Worm (Caenorhabditis elegans) whole organism, L1 larva: Measurements from ENCODE around the gene gldi-11.

Experiments
- C34B4.2 ChIP-seq: sonication (generic microtip); optimal IDR thresholded peaks from 2 replicates; lab custom pipeline; 2017; ENCODE audit warnings: mild to moderate bottlenecking, missing genetic modification characterization, missing compliant biosample characterization
- F16B12.6 ChIP-seq: fragments of 150-350 bp; optimal IDR thresholded peaks from 2 replicates; lab custom pipeline; 2014; ENCODE audit warnings: missing biosample characterization, missing genetic modification characterization
- Y116A8C.19 ChIP-seq: sonication (generic microtip); optimal IDR thresholded peaks from 2 replicates; lab custom pipeline; 2016; ENCODE audit warnings: missing compliant biosample characterization, missing genetic modification characterization, borderline replicate concordance
- aha-1 ChIP-seq: fragments of 150-350 bp; optimal IDR thresholded peaks from 2 replicates; lab custom pipeline; 2014; ENCODE audit warnings: missing biosample characterization, missing genetic modification characterization
- alr-1 ChIP-seq: fragments of 200-800 bp; sonication (Bioruptor generic); optimal IDR thresholded peaks from 2 replicates; lab custom pipeline; 2018; ENCODE audit warnings: borderline replicate concordance, mild to moderate bottlenecking, missing genetic modification characterization, missing compliant biosample characterization
- aly-2 ChIP-seq: fragments of 150-350 bp; optimal IDR thresholded peaks from 2 replicates; lab custom pipeline; 2014; ENCODE audit warnings: missing biosample characterization, missing genetic modification characterization
- blmp-1 ChIP-seq: fragments of 150-350 bp; optimal IDR thresholded peaks from 2 replicates; lab custom pipeline; 2014; ENCODE audit warnings: missing biosample characterization, missing genetic modification characterization
- ceh-63 ChIP-seq: fragments of 200-800 bp; sonication (Bioruptor generic); optimal IDR thresholded peaks from 2 replicates; lab custom pipeline; 2018; ENCODE audit warnings: mild to moderate bottlenecking, missing genetic modification characterization, missing compliant biosample characterization
- ceh-8 ChIP-seq: fragments of 200-800 bp; sonication (Bioruptor generic); optimal IDR thresholded peaks from 2 replicates; lab custom pipeline; 2018; ENCODE audit warnings: mild to moderate bottlenecking, missing genetic modification characterization, moderate library complexity, missing compliant biosample characterization
- ceh-82 ChIP-seq, 3 experiments: fragments of 150-350 bp in 1 of 3; sonication (generic microtip) in 2 of 3; optimal IDR thresholded peaks; 2 replicates each; lab custom pipeline; 2014 to 2017; ENCODE audit warnings: missing biosample characterization in 3 of 3, missing genetic modification characterization in 3 of 3
- ceh-88 ChIP-seq: fragments of 200-800 bp; sonication (Bioruptor generic); IDR thresholded peaks from 2 replicates; pipeline ENCODE4 v1.3.6; 2022; ENCODE audit warnings: missing genetic modification characterization, missing compliant biosample characterization
- ceh-90 ChIP-seq: sonication (generic microtip); optimal IDR thresholded peaks from 2 replicates; lab custom pipeline; 2016; ENCODE audit warnings: missing genetic modification characterization, missing compliant biosample characterization
- efl-1 ChIP-seq, 4 experiments: fragments of 150-350 bp; optimal IDR thresholded peaks in 3 of 4; peaks in 1 of 4; 1 replicate in 1 of 4; 2 replicates in 3 of 4; lab custom pipeline; 2014; ENCODE audit warnings: missing biosample characterization in 2 of 4, missing genetic modification characterization in 2 of 4, missing genetic modification reagents in 2 of 4
- egl-13 ChIP-seq: sonication (generic microtip); optimal IDR thresholded peaks from 2 replicates; lab custom pipeline; 2016; ENCODE audit warnings: missing genotype, missing genetic modification reagents, missing genetic modification characterization, missing compliant biosample characterization
- egl-27 ChIP-seq, 2 experiments: fragments of 150-350 bp in 1 of 2; sonication (generic microtip); optimal IDR thresholded peaks; 3 replicates each; lab custom pipeline; 2017 to 2018; ENCODE audit warnings: missing biosample characterization in 2 of 2, missing genetic modification characterization in 2 of 2, missing genetic modification reagents in 2 of 2
- elt-2 ChIP-seq: sonication (generic microtip); optimal IDR thresholded peaks from 2 replicates; lab custom pipeline; 2016; ENCODE audit warnings: missing genetic modification characterization, mild to moderate bottlenecking, inconsistent platforms, missing compliant biosample characterization, missing genetic modification reagents
- fkh-4 ChIP-seq: sonication (generic microtip); optimal IDR thresholded peaks from 2 replicates; lab custom pipeline; 2016; ENCODE audit warnings: missing compliant biosample characterization, missing genetic modification characterization, borderline replicate concordance
- fkh-8 ChIP-seq: sonication (generic microtip); optimal IDR thresholded peaks from 2 replicates; lab custom pipeline; 2016; ENCODE audit warnings: mild to moderate bottlenecking, missing genetic modification characterization, missing compliant biosample characterization
- hlh-4 ChIP-seq: sonication (generic microtip); optimal IDR thresholded peaks from 2 replicates; lab custom pipeline; 2016; ENCODE audit warnings: mild to moderate bottlenecking, missing genetic modification characterization, missing compliant biosample characterization
- irx-1 ChIP-seq: sonication (generic microtip); optimal IDR thresholded peaks from 2 replicates; lab custom pipeline; 2016; ENCODE audit warnings: missing genetic modification characterization, missing compliant biosample characterization
- jun-1 ChIP-seq: fragments of 150-350 bp; optimal IDR thresholded peaks from 2 replicates; lab custom pipeline; 2014; ENCODE audit warnings: missing biosample characterization, missing genetic modification reagents, missing genetic modification characterization
- lin-13 ChIP-seq: fragments of 150-350 bp; optimal IDR thresholded peaks from 2 replicates; lab custom pipeline; 2014; ENCODE audit warnings: missing biosample characterization, missing genetic modification reagents, missing genetic modification characterization
- lin-14 ChIP-seq: fragments of 200-800 bp; sonication (Bioruptor generic); optimal IDR thresholded peaks from 2 replicates; lab custom pipeline; 2018; ENCODE audit warnings: mild to moderate bottlenecking, missing genetic modification characterization, moderate library complexity, missing compliant biosample characterization
- lin-35 ChIP-seq, 2 experiments: fragments of 150-350 bp; optimal IDR thresholded peaks; 2 replicates each; lab custom pipeline; 2014; ENCODE audit warnings: missing biosample characterization in 2 of 2, missing genetic modification characterization in 2 of 2, missing genetic modification reagents in 2 of 2
- lsy-2 ChIP-seq, 2 experiments: fragments of 150-350 bp; optimal IDR thresholded peaks; 2 replicates each; lab custom pipeline; 2014; ENCODE audit warnings: missing biosample characterization in 2 of 2, missing genetic modification characterization in 2 of 2
- mab-9 ChIP-seq: fragments of 200-800 bp; sonication (Bioruptor generic); IDR thresholded peaks from 2 replicates; pipeline ENCODE4 v1.3.6; 2022; ENCODE audit warnings: missing genetic modification reagents, missing genetic modification characterization, missing compliant biosample characterization
- mdl-1 ChIP-seq, 2 experiments: fragments of 150-350 bp; optimal IDR thresholded peaks; 2 replicates each; lab custom pipeline; 2014 to 2017; ENCODE audit warnings: missing biosample characterization in 2 of 2, missing genetic modification characterization in 2 of 2, inconsistent platforms in 1 of 2
- mep-1 ChIP-seq: fragments of 150-350 bp; optimal IDR thresholded peaks from 2 replicates; lab custom pipeline; 2014; ENCODE audit warnings: missing biosample characterization, missing genetic modification characterization
- nhr-12 ChIP-seq: sonication (generic microtip); optimal IDR thresholded peaks from 2 replicates; lab custom pipeline; 2017; ENCODE audit warnings: missing biosample characterization, missing genetic modification characterization
- nhr-19 ChIP-seq: fragments of 200-800 bp; sonication (Bioruptor generic); conservative IDR thresholded peaks from 2 replicates; pipeline ENCODE4 v1.3.6; 2022; ENCODE audit warnings: missing genetic modification characterization, missing compliant biosample characterization
- nhr-20 ChIP-seq: sonication (generic microtip); optimal IDR thresholded peaks from 2 replicates; lab custom pipeline; 2016; ENCODE audit warnings: mild to moderate bottlenecking, missing genetic modification characterization, missing compliant biosample characterization
- nhr-237 ChIP-seq: fragments of 150-350 bp; optimal IDR thresholded peaks from 2 replicates; lab custom pipeline; 2014; ENCODE audit warnings: missing biosample characterization, missing genetic modification characterization
- nhr-28 ChIP-seq: fragments of 150-350 bp; optimal IDR thresholded peaks from 2 replicates; lab custom pipeline; 2014; ENCODE audit warnings: missing biosample characterization, missing genetic modification characterization
- nhr-47 ChIP-seq: sonication (generic microtip); optimal IDR thresholded peaks from 2 replicates; lab custom pipeline; 2016; ENCODE audit warnings: mild to moderate bottlenecking, missing genetic modification characterization, moderate library complexity, missing compliant biosample characterization
- nhr-71 ChIP-seq: sonication (generic microtip); optimal IDR thresholded peaks from 2 replicates; lab custom pipeline; 2016; ENCODE audit warnings: mild to moderate bottlenecking, missing genetic modification characterization, moderate library complexity, missing compliant biosample characterization
- nhr-76 ChIP-seq: sonication (generic microtip); optimal IDR thresholded peaks from 2 replicates; lab custom pipeline; 2017; ENCODE audit warnings: missing biosample characterization, missing genetic modification characterization
- nhr-77 ChIP-seq: fragments of 150-350 bp; optimal IDR thresholded peaks from 2 replicates; lab custom pipeline; 2014; ENCODE audit warnings: missing biosample characterization, missing genetic modification characterization
- nhr-84 ChIP-seq: sonication (generic microtip); optimal IDR thresholded peaks from 2 replicates; lab custom pipeline; 2017; ENCODE audit warnings: missing biosample characterization, missing genetic modification characterization
- pag-3 ChIP-seq: sonication (generic microtip); optimal IDR thresholded peaks from 2 replicates; lab custom pipeline; 2017; ENCODE audit warnings: missing genetic modification characterization, mild to moderate bottlenecking, missing compliant biosample characterization, antibody characterized with exemption, borderline replicate concordance; ENCODE audit not compliant: insufficient read depth
- pax-3 ChIP-seq: fragments of 200-800 bp; sonication (Bioruptor generic); optimal IDR thresholded peaks from 2 replicates; lab custom pipeline; 2018; ENCODE audit warnings: mild to moderate bottlenecking, missing genetic modification characterization, moderate library complexity, missing compliant biosample characterization
- snu-23 ChIP-seq: sonication (generic microtip); optimal IDR thresholded peaks from 2 replicates; lab custom pipeline; 2016; ENCODE audit warnings: missing genetic modification characterization, missing compliant biosample characterization
- sox-4 ChIP-seq: sonication (generic microtip); optimal IDR thresholded peaks from 2 replicates; lab custom pipeline; 2016; ENCODE audit warnings: missing genetic modification characterization, missing compliant biosample characterization
- sptf-1 ChIP-seq: fragments of 150-350 bp; optimal IDR thresholded peaks from 2 replicates; lab custom pipeline; 2014; ENCODE audit warnings: missing biosample characterization, missing genetic modification characterization
- sup-37 ChIP-seq: fragments of 200-800 bp; sonication (Bioruptor generic); optimal IDR thresholded peaks from 2 replicates; lab custom pipeline; 2018; ENCODE audit warnings: mild to moderate bottlenecking, missing genetic modification characterization, missing compliant biosample characterization
- swsn-7 ChIP-seq: sonication (generic microtip); optimal IDR thresholded peaks from 2 replicates; lab custom pipeline; 2016; ENCODE audit warnings: missing genetic modification characterization, missing compliant biosample characterization
- tbx-2 ChIP-seq: sonication (generic microtip); optimal IDR thresholded peaks from 2 replicates; lab custom pipeline; 2016; ENCODE audit warnings: missing genetic modification characterization, missing compliant biosample characterization
- unc-30 ChIP-seq: sonication (generic microtip); optimal IDR thresholded peaks from 2 replicates; lab custom pipeline; 2017; ENCODE audit warnings: missing biosample characterization, missing genetic modification characterization
- unc-62 ChIP-seq: fragments of 150-350 bp; optimal IDR thresholded peaks from 2 replicates; lab custom pipeline; 2014; ENCODE audit warnings: missing biosample characterization, missing genetic modification reagents, missing genetic modification characterization
- unc-86 ChIP-seq: sonication (generic microtip); optimal IDR thresholded peaks from 2 replicates; lab custom pipeline; 2016; ENCODE audit warnings: missing genetic modification characterization, missing compliant biosample characterization
- vab-15 ChIP-seq: sonication (generic microtip); optimal IDR thresholded peaks from 2 replicates; lab custom pipeline; 2017; ENCODE audit warnings: missing genotype, mild to moderate bottlenecking, missing genetic modification characterization, missing compliant biosample characterization
- xbp-1 ChIP-seq: sonication (generic microtip); optimal IDR thresholded peaks from 2 replicates; lab custom pipeline; 2016; ENCODE audit warnings: missing genetic modification characterization, missing compliant biosample characterization
- zag-1 ChIP-seq: fragments of 150-350 bp; optimal IDR thresholded peaks from 2 replicates; lab custom pipeline; 2014; ENCODE audit warnings: missing biosample characterization, missing genetic modification characterization
- ztf-4 ChIP-seq: fragments of 150-350 bp; optimal IDR thresholded peaks from 2 replicates; lab custom pipeline; 2014; ENCODE audit warnings: missing biosample characterization, missing genetic modification characterization

Gene gldi-11

DNA sequence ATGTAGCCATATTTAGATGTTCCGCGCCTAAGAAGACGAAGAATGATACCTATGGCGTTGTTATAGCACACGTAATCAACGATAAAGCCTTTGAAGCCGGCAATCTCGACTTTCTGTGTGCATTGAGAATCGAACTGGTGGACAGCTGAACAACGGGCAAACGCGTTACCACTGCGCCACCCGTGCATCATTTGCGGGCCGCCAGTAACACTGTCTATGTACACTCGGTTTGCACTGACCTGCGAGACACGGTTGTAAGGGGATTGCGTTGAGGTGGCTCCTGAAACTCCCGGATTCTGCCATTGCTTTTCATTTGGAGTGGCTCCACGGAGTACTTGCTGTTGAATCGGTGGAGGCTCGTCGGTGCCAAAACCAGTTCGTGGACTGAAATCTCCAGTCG, 3.2 kb downstream of the gldi-11 start:
- peak; percentile 57 for TF ChIP-seq nhr-71 (tag; lab: Kevin White, UChicago)
- peak; percentile 57 for TF ChIP-seq nhr-19 (GFP tag; lab: Robert Waterston, UW)
- TF ChIP-seq unc-62 (GFP tag; lab: Kevin White, UChicago) = no peak
- peak; percentile 45 to 52 for TF ChIP-seq efl-1 (optimal IDR thresholded peaks at IDR 0.05; lab: Kevin White, UChicago)
- peak; percentile 23 to 96 for TF ChIP-seq efl-1 (GFP tag; optimal IDR thresholded peaks at IDR 0.05 in 1 of 2; lab: Kevin White, UChicago)
- TF ChIP-seq unc-30 (tag; lab: Kevin White, UChicago) = no peak
- TF ChIP-seq zag-1 (tag; lab: Kevin White, UChicago) = no peak
- TF ChIP-seq mep-1 = peak; percentile 43
- no peak for TF ChIP-seq nhr-12 (tag; lab: Kevin White, UChicago)
- TF ChIP-seq lin-13 (GFP tag; lab: Kevin White, UChicago) = no peak
- TF ChIP-seq vab-15 = no peak
- TF ChIP-seq nhr-47 (tag; lab: Kevin White, UChicago) = peak; percentile 61
- TF ChIP-seq irx-1 (tag; lab: Kevin White, UChicago) = no peak
- no peak for TF ChIP-seq fkh-8 (tag; lab: Kevin White, UChicago)
- peak in 2 of 3 experiments; percentile 16 to 23 for TF ChIP-seq ceh-82 (tag; optimal IDR thresholded peaks at IDR 0.05; lab: Kevin White, UChicago)
- no peak for TF ChIP-seq aha-1
- TF ChIP-seq hlh-4 (tag; lab: Kevin White, UChicago) = no peak
- TF ChIP-seq lsy-2 (tag; optimal IDR thresholded peaks at IDR 0.05; lab: Kevin White, UChicago) = peak; percentile 6 to 28
- no peak for TF ChIP-seq ceh-63 (GFP tag; lab: Kevin White, UChicago)
- no peak for TF ChIP-seq sox-4 (tag; lab: Kevin White, UChicago)
- no peak for TF ChIP-seq sup-37
- peak; percentile 45 for TF ChIP-seq tbx-2 (tag; lab: Kevin White, UChicago)
- TF ChIP-seq mdl-1 (tag; optimal IDR thresholded peaks at IDR 0.05; lab: Kevin White, UChicago) = peak in 1 of 2 experiments; percentile 64
- TF ChIP-seq egl-13 (tag; lab: Kevin White, UChicago) = no peak
- peak; percentile 66 for TF ChIP-seq snu-23 (GFP tag; lab: Kevin White, UChicago)
- no peak for TF ChIP-seq ceh-90 (tag; lab: Kevin White, UChicago)
- peak; percentile 54 for TF ChIP-seq nhr-77 (tag; lab: Kevin White, UChicago)
- no peak for TF ChIP-seq F16B12.6 (tag; lab: Kevin White, UChicago)
- no peak for TF ChIP-seq egl-27 (tag; optimal IDR thresholded peaks at IDR 0.05; lab: Kevin White, UChicago)
- no peak for TF ChIP-seq unc-86
- TF ChIP-seq aly-2 = no peak
- TF ChIP-seq jun-1 (tag; lab: Kevin White, UChicago) = no peak
- no peak for TF ChIP-seq nhr-237 (tag; lab: Kevin White, UChicago)
- peak; percentile 14 to 62 for TF ChIP-seq lin-35 (GFP tag; optimal IDR thresholded peaks at IDR 0.05; lab: Kevin White, UChicago)
- no peak for TF ChIP-seq ztf-4 (tag; lab: Kevin White, UChicago)
- no peak for TF ChIP-seq C34B4.2 (tag; lab: Kevin White, UChicago)
- no peak for TF ChIP-seq nhr-76
- TF ChIP-seq ceh-8 (GFP tag; lab: Kevin White, UChicago) = no peak
- TF ChIP-seq nhr-28 (tag; lab: Kevin White, UChicago) = no peak
- no peak for TF ChIP-seq pag-3 (tag; lab: Kevin White, UChicago)
- TF ChIP-seq sptf-1 = no peak
- TF ChIP-seq nhr-20 (tag; lab: Kevin White, UChicago) = peak; percentile 40
- no peak for TF ChIP-seq ceh-88 (GFP tag; lab: Robert Waterston, UW)
- no peak for TF ChIP-seq alr-1 (tag; lab: Kevin White, UChicago)
- TF ChIP-seq xbp-1 = peak; percentile 44
- TF ChIP-seq Y116A8C.19 (tag; lab: Kevin White, UChicago) = no peak
- peak; percentile 39 for TF ChIP-seq swsn-7 (tag; lab: Kevin White, UChicago)
- TF ChIP-seq mab-9 = no peak
- TF ChIP-seq blmp-1 (tag; lab: Kevin White, UChicago) = no peak
- peak; percentile 25 for TF ChIP-seq lin-14 (GFP tag; lab: Kevin White, UChicago)
- TF ChIP-seq nhr-84 = no peak
- TF ChIP-seq pax-3 (tag; lab: Kevin White, UChicago) = no peak
- TF ChIP-seq elt-2 (tag; lab: Kevin White, UChicago) = no peak
- TF ChIP-seq fkh-4 (tag; lab: Kevin White, UChicago) = no peak
